Worm (Caenorhabditis elegans): Measurements from ENCODE around the gene T22F7.3.

Gene T22F7.3

DNA sequence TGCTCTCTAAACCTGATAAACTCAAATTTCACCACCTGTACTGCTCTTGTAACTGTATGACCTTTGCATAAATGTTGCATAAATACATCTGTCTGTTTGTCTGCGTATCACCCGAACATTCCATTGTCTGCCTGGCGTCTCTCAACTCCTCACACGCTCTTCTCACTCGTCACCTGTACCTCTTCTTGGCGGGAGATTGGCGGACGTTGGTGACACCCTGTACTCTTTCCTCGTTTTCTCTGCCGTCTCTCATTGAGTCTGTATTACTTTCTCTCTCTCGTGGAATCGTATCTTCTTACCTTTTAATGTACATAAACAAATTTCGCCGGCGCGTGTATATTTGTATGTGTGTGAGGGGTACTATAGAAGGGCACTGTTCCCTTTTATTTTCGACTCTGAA is 35.0 kb upstream of the T22F7.3 start (continued):
- TF ChIP-seq F13H6.1 (tag; optimal IDR thresholded peaks at IDR 0.05), result no peak
- no peak for TF ChIP-seq ceh-45 (GFP tag; IDR thresholded peaks at IDR 0.05)
- no peak for TF ChIP-seq pha-4 (tag; optimal IDR thresholded peaks at IDR 0.05)
- peak; percentile 21 for TF ChIP-seq ets-4 (tag; optimal IDR thresholded peaks at IDR 0.05)
- TF ChIP-seq C08G9.2 (tag; optimal IDR thresholded peaks at IDR 0.05), result no peak
- TF ChIP-seq ceh-24 (tag; optimal IDR thresholded peaks at IDR 0.05), result no peak
- TF ChIP-seq ceh-6 (GFP tag; optimal IDR thresholded peaks at IDR 0.05), result no peak
- no peak for TF ChIP-seq dve-1 (tag; optimal IDR thresholded peaks at IDR 0.05)
- no peak for TF ChIP-seq nhr-11 (tag; optimal IDR thresholded peaks at IDR 0.05)
- TF ChIP-seq syd-9 (tag; optimal IDR thresholded peaks at IDR 0.05), result no peak
- TF ChIP-seq ceh-30 (tag; optimal IDR thresholded peaks at IDR 0.05), result no peak
- TF ChIP-seq tbx-7 (tag; optimal IDR thresholded peaks at IDR 0.05), result peak; percentile 20
- TF ChIP-seq tbx-2 (tag; optimal IDR thresholded peaks at IDR 0.05), result peak; percentile 73
- TF ChIP-seq nfya-1 (tag; optimal IDR thresholded peaks at IDR 0.05), result peak; percentile 50
- TF ChIP-seq ztf-16 (tag; optimal IDR thresholded peaks at IDR 0.05), result no peak
- TF ChIP-seq K09A11.1 (tag; optimal IDR thresholded peaks at IDR 0.05; ENCODE audit: insufficient read depth), result no peak
- TF ChIP-seq Y22D7AL.16 (tag; optimal IDR thresholded peaks at IDR 0.05), result no peak
- TF ChIP-seq pros-1 (tag; optimal IDR thresholded peaks at IDR 0.05), result peak; percentile 39
- no peak for TF ChIP-seq fax-1 (tag; optimal IDR thresholded peaks at IDR 0.05)
- no peak for TF ChIP-seq ahr-1 (tag; optimal IDR thresholded peaks at IDR 0.05)
- peak; percentile 46 for TF ChIP-seq ceh-2 (tag; optimal IDR thresholded peaks at IDR 0.05)
- TF ChIP-seq hlh-30 (tag; optimal IDR thresholded peaks at IDR 0.05; ENCODE audit: insufficient read depth), result peak; percentile 45

DNA sequence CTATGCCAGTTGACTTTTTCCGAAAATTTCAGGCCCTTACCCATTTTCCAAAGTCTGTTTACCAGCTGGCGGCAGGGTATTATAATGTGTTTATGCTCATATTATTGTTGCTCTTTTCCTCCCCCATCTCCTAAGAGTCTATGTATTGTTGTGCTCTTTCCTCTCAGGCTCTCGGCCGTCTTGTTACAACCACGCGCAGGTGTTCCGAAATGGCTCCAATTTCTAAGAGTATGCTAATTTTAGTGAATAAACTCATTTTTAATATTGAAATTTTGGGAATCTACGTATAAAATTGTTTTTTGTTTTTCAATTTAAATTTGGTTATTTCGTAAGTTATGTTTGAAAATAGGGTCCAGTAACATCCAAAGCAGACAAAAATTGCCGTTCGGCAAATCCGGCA is 34.2 kb upstream of the T22F7.3 start:
- no peak for TF ChIP-seq rnt-1 (tag; optimal IDR thresholded peaks at IDR 0.05)
- peak; percentile 66 for TF ChIP-seq ceh-34 (tag; optimal IDR thresholded peaks at IDR 0.05)
- TF ChIP-seq lin-11 (tag; optimal IDR thresholded peaks at IDR 0.05), result no peak
- TF ChIP-seq nfya-1 (tag; optimal IDR thresholded peaks at IDR 0.05), result peak; percentile 2
- peak; percentile 3 for TF ChIP-seq tbx-2 (tag; optimal IDR thresholded peaks at IDR 0.05)
- TF ChIP-seq pax-1 (tag; optimal IDR thresholded peaks at IDR 0.05), result peak; percentile 9

DNA sequence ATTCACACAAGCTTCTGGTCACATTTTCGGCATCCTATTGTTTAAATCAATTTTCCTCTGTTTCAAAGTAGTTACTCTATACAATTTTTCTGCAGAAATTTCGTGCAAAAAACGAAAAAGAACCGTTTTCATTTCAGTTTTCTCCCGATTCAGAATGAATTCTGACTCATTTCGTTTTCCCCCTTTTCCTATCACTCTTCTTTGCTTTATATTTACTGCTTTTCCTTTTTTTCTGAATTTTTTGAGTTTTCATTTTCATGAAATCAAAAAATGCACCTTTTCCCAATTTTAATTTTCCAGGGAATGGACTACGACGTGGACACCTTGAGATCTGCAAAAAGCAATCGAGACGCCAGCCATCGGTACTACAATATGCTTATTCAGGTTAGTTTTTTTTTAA is 31.8 kb upstream of the T22F7.3 start, which contains the start of gene B0353.1:
Gene B0353.1 (plus strand): TSS at position 301 of the 400 bp plus-strand sequence.
- TF ChIP-seq ttx-3 (tag; optimal IDR thresholded peaks at IDR 0.05), result no peak

- no peak for TF ChIP-seq tbx-7 (tag; optimal IDR thresholded peaks at IDR 0.05)
- no peak for TF ChIP-seq ceh-34 (tag; optimal IDR thresholded peaks at IDR 0.05)
- TF ChIP-seq ahr-1 (tag; optimal IDR thresholded peaks at IDR 0.05), result no peak
- TF ChIP-seq unc-3 (GFP tag; conservative IDR thresholded peaks at IDR 0.05), result no peak
- TF ChIP-seq unc-3 (tag; optimal IDR thresholded peaks at IDR 0.05), result no peak
- no peak for TF ChIP-seq odd-2 (tag; optimal IDR thresholded peaks at IDR 0.05)
- TF ChIP-seq rnt-1 (tag; optimal IDR thresholded peaks at IDR 0.05), result no peak
- no peak for TF ChIP-seq ets-4 (tag; optimal IDR thresholded peaks at IDR 0.05)
- no peak for TF ChIP-seq hlh-6 (tag; optimal IDR thresholded peaks at IDR 0.05)
- no peak for TF ChIP-seq pros-1 (tag; optimal IDR thresholded peaks at IDR 0.05)
- no peak for TF ChIP-seq hlh-30 (tag; optimal IDR thresholded peaks at IDR 0.05; ENCODE audit: insufficient read depth)
- no peak for TF ChIP-seq mec-3 (tag; optimal IDR thresholded peaks at IDR 0.05; ENCODE audit: borderline replicate concordance)
These were observed 25.4 kb upstream of the T22F7.3 start for ce11 chrIII:549231-549630.

- TF ChIP-seq ref-2 (tag; optimal IDR thresholded peaks at IDR 0.05) (no peak), pha-4 (tag; optimal IDR thresholded peaks at IDR 0.05) (no peak), unc-42 (tag; optimal IDR thresholded peaks at IDR 0.05) (no peak), K02D7.2 (tag; optimal IDR thresholded peaks at IDR 0.05) (no peak), odd-2 (tag; optimal IDR thresholded peaks at IDR 0.05) (no peak), madf-2 (tag; optimal IDR thresholded peaks at IDR 0.05) (no peak), unc-55 (GFP tag; optimal IDR thresholded peaks at IDR 0.05) (no peak), nhr-11 (tag; optimal IDR thresholded peaks at IDR 0.05) (no peak), ceh-18 (tag; optimal IDR thresholded peaks at IDR 0.05) (no peak), hlh-6 (tag; optimal IDR thresholded peaks at IDR 0.05) (no peak), mec-3 (tag; optimal IDR thresholded peaks at IDR 0.05; ENCODE audit: borderline replicate concordance) (no peak), che-1 (tag; optimal IDR thresholded peaks at IDR 0.05) (no peak), eyg-1 (tag; optimal IDR thresholded peaks at IDR 0.05) (no peak), pax-1 (tag; optimal IDR thresholded peaks at IDR 0.05) (no peak), ets-4 (tag; optimal IDR thresholded peaks at IDR 0.05) (no peak)
These were observed 23.9 kb upstream of the T22F7.3 start for ce11 chrIII:547709-548108.

All from whole organism, late embryonic.